Worm (Caenorhabditis elegans) whole organism, early embryonic: ENCODE measurements around the gene F29B9.5.

Source experiments
- B0310.2 ChIP-seq: sonication (generic microtip); optimal IDR thresholded peaks from 2 replicates; lab custom pipeline; 2016; ENCODE audit warnings: mild to moderate bottlenecking, missing genetic modification characterization, missing compliant biosample characterization
- F13C5.2 ChIP-seq: sonication (generic microtip); optimal IDR thresholded peaks from 2 replicates; lab custom pipeline; 2017; ENCODE audit warnings: mild to moderate bottlenecking, missing genetic modification characterization, inconsistent platforms, missing compliant biosample characterization
- aly-1 ChIP-seq: sonication (generic microtip); optimal IDR thresholded peaks from 2 replicates; lab custom pipeline; 2016; ENCODE audit warnings: missing genetic modification characterization, missing compliant biosample characterization
- ama-1 ChIP-seq: fragments of 150-350 bp; optimal IDR thresholded peaks from 2 replicates; lab custom pipeline; 2014
- ceh-13 ChIP-seq: fragments of 200-800 bp; sonication (Bioruptor generic); optimal IDR thresholded peaks from 2 replicates; lab custom pipeline; 2018; ENCODE audit warnings: mild to moderate bottlenecking, missing genetic modification characterization, missing compliant biosample characterization
- ets-7 ChIP-seq: sonication (generic microtip); optimal IDR thresholded peaks from 2 replicates; lab custom pipeline; 2016; ENCODE audit warnings: missing genotype, missing genetic modification characterization, missing compliant biosample characterization
- hmbx-1 ChIP-seq: sonication (generic microtip); optimal IDR thresholded peaks from 2 replicates; lab custom pipeline; 2016; ENCODE audit warnings: mild to moderate bottlenecking, missing genetic modification characterization, missing compliant biosample characterization
- hmg-4 ChIP-seq: fragments of 200-800 bp; sonication (Bioruptor generic); optimal IDR thresholded peaks from 2 replicates; lab custom pipeline; 2018; ENCODE audit warnings: mild to moderate bottlenecking, missing genetic modification characterization, missing compliant biosample characterization
- scrt-1 ChIP-seq: fragments of 200-800 bp; sonication (Bioruptor generic); IDR thresholded peaks from 2 replicates; pipeline ENCODE4 v1.3.6; 2022; ENCODE audit warnings: missing genetic modification characterization, missing compliant biosample characterization
- sea-1 ChIP-seq: fragments of 200-800 bp; sonication (Bioruptor generic); conservative IDR thresholded peaks from 2 replicates; pipeline ENCODE4 v1.3.6; 2022; ENCODE audit warnings: missing genetic modification characterization, missing compliant biosample characterization
- tbx-11 ChIP-seq: fragments of 200-800 bp; sonication (Bioruptor generic); IDR thresholded peaks from 2 replicates; pipeline ENCODE4 v1.3.6; 2022; ENCODE audit warnings: missing genetic modification characterization, missing compliant biosample characterization
- tbx-37 ChIP-seq: fragments of 200-800 bp; sonication (Bioruptor generic); conservative IDR thresholded peaks from 2 replicates; pipeline ENCODE4 v1.3.6; 2022; ENCODE audit warnings: missing genetic modification reagents, missing genetic modification characterization, missing compliant biosample characterization
- tra-4 ChIP-seq: sonication (generic microtip); optimal IDR thresholded peaks from 2 replicates; lab custom pipeline; 2017; ENCODE audit warnings: missing genetic modification characterization, missing compliant biosample characterization

ce11 chrIV:4613516-4613915 is 38.7 kb upstream of the F29B9.5 start:
- TF ChIP-seq ama-1 (lab: Kevin White, UChicago): no peak
- no peak for TF ChIP-seq F13C5.2 (tag; lab: Kevin White, UChicago)
- no peak for TF ChIP-seq aly-1 (tag; lab: Kevin White, UChicago)
- no peak for TF ChIP-seq hmg-4 (GFP tag; lab: Kevin White, UChicago)
- TF ChIP-seq tbx-37 (GFP tag; lab: Robert Waterston, UW): no peak
- no peak for TF ChIP-seq ets-7 (tag; lab: Kevin White, UChicago)
- TF ChIP-seq B0310.2 (tag; lab: Kevin White, UChicago): no peak
- TF ChIP-seq sea-1 (GFP tag; lab: Robert Waterston, UW): no peak
- no peak for TF ChIP-seq ceh-13 (GFP tag; lab: Kevin White, UChicago)
- no peak for TF ChIP-seq hmbx-1 (tag; lab: Kevin White, UChicago)
- no peak for TF ChIP-seq tbx-11 (GFP tag; lab: Robert Waterston, UW)
- no peak for TF ChIP-seq scrt-1 (GFP tag; lab: Robert Waterston, UW)
- TF ChIP-seq tra-4: no peak
